Fruit fly (Drosophila melanogaster) whole organism, embryonic: ENCODE results near the gene kibra.

Experiments used
- Antp ChIP-seq: fragments of 200-800 bp; sonication (Bioruptor generic); optimal IDR thresholded peaks from 3 replicates; lab custom pipeline; 2016; ENCODE audit warnings: missing biosample characterization, missing genetic modification characterization
- Bgb ChIP-seq: fragments of 200-800 bp; sonication (Bioruptor generic); IDR thresholded peaks from 2 replicates; pipeline ENCODE4 v1.3.6; 2022; ENCODE audit warnings: missing biosample characterization, missing genetic modification characterization; ENCODE audit not compliant: partially characterized antibody
- Blimp-1 ChIP-seq: fragments of 200-800 bp; sonication (Bioruptor generic); optimal IDR thresholded peaks from 3 replicates; lab custom pipeline; 2018; ENCODE audit warnings: missing biosample characterization, missing genetic modification characterization, mild to moderate bottlenecking, moderate library complexity, missing genetic modification reagents
- CG10462 ChIP-seq: fragments of 200-800 bp; sonication (Bioruptor generic); optimal IDR thresholded peaks from 2 replicates; lab custom pipeline; 2016; ENCODE audit warnings: missing biosample characterization, missing genetic modification characterization
- CG12219 ChIP-seq: fragments of 200-800 bp; sonication (Bioruptor generic); optimal IDR thresholded peaks from 3 replicates; lab custom pipeline; 2018; ENCODE audit warnings: missing biosample characterization, mild to moderate bottlenecking, missing genetic modification characterization
- CG12391 ChIP-seq: fragments of 200-800 bp; sonication (Bioruptor generic); optimal IDR thresholded peaks from 3 replicates; lab custom pipeline; 2018; ENCODE audit warnings: missing biosample characterization, mild to moderate bottlenecking, missing genetic modification characterization, moderate library complexity
- CG13424 ChIP-seq: fragments of 200-800 bp; sonication (Bioruptor generic); optimal IDR thresholded peaks from 2 replicates; lab custom pipeline; 2019; ENCODE audit warnings: missing biosample characterization, mild to moderate bottlenecking, missing genetic modification characterization, moderate library complexity
- CG15011 ChIP-seq: fragments of 200-800 bp; sonication (Bioruptor generic); optimal IDR thresholded peaks from 3 replicates; lab custom pipeline; 2018; ENCODE audit warnings: missing biosample characterization, mild to moderate bottlenecking, missing genetic modification characterization
- CG1603 ChIP-seq: fragments of 200-800 bp; sonication (Bioruptor generic); optimal IDR thresholded peaks from 2 replicates; lab custom pipeline; 2019; ENCODE audit warnings: missing biosample characterization, mild to moderate bottlenecking, missing genetic modification characterization, moderate library complexity
- CG17359 ChIP-seq: fragments of 200-800 bp; sonication (Bioruptor generic); optimal IDR thresholded peaks from 3 replicates; lab custom pipeline; 2018; ENCODE audit warnings: missing biosample characterization, mild to moderate bottlenecking, missing genetic modification characterization, moderate library complexity
- CG17361 ChIP-seq: fragments of 200-800 bp; sonication (Bioruptor generic); IDR thresholded peaks from 3 replicates; pipeline ENCODE4 v1.3.6; 2022; ENCODE audit warnings: missing biosample characterization, missing genetic modification characterization
- CG17385 ChIP-seq: fragments of 200-800 bp; sonication (Bioruptor generic); optimal IDR thresholded peaks from 3 replicates; lab custom pipeline; 2018; ENCODE audit warnings: missing biosample characterization, mild to moderate bottlenecking, missing genetic modification characterization
- CG18476 ChIP-seq: fragments of 200-800 bp; sonication (Bioruptor generic); optimal IDR thresholded peaks from 2 replicates; lab custom pipeline; 2016; ENCODE audit warnings: missing biosample characterization, mild to moderate bottlenecking, missing genetic modification characterization
- CG18764 ChIP-seq: fragments of 200-800 bp; sonication (Bioruptor generic); optimal IDR thresholded peaks from 3 replicates; lab custom pipeline; 2016; ENCODE audit warnings: missing biosample characterization, missing genetic modification characterization
- CG2202 ChIP-seq: fragments of 200-800 bp; sonication (Bioruptor generic); optimal IDR thresholded peaks from 2 replicates; lab custom pipeline; 2018; ENCODE audit warnings: missing biosample characterization, mild to moderate bottlenecking, missing genetic modification characterization
- CG30431 ChIP-seq: fragments of 200-800 bp; sonication (Bioruptor generic); optimal IDR thresholded peaks from 2 replicates; lab custom pipeline; 2017; ENCODE audit warnings: missing biosample characterization, missing genetic modification characterization
- CG32767 ChIP-seq: fragments of 200-800 bp; sonication (Bioruptor generic); IDR thresholded peaks from 2 replicates; pipeline ENCODE4 v1.3.6; 2022; ENCODE audit warnings: missing biosample characterization, missing genetic modification characterization
- CG42726 ChIP-seq: fragments of 200-800 bp; sonication (Bioruptor generic); IDR thresholded peaks from 2 replicates; pipeline ENCODE4 v1.3.6; 2022; ENCODE audit warnings: missing biosample characterization, missing genetic modification characterization; ENCODE audit not compliant: partially characterized antibody
- CG8290 ChIP-seq, 3 experiments: fragments of 200-800 bp; sonication (Bioruptor generic); optimal IDR thresholded peaks; 2 replicates each; lab custom pipeline; 2016 to 2019; ENCODE audit warnings: missing biosample characterization in 3 of 3, missing genetic modification characterization in 3 of 3, mild to moderate bottlenecking in 2 of 3, moderate library complexity in 1 of 3
- Dll ChIP-seq: fragments of 200-800 bp; sonication (Bioruptor generic); IDR thresholded peaks from 4 replicates; pipeline ENCODE4 v1.3.6; 2022; ENCODE audit warnings: missing biosample characterization, missing genetic modification characterization; ENCODE audit not compliant: partially characterized antibody
- Dref ChIP-seq: fragments of 200-800 bp; sonication (Bioruptor generic); IDR thresholded peaks from 2 replicates; pipeline ENCODE4 v1.3.6; 2022; ENCODE audit warnings: missing biosample characterization, missing genetic modification characterization
- Eip74EF ChIP-seq, 2 experiments: fragments of 200-800 bp in 1 of 2; fragments of >200 bp in 1 of 2; sonication (Bioruptor generic) in 1 of 2; optimal IDR thresholded peaks; 2 replicates each; lab custom pipeline; 2017 to 2019; ENCODE audit warnings: missing biosample characterization in 2 of 2, missing genetic modification characterization in 2 of 2, mild to moderate bottlenecking in 1 of 2, moderate library complexity in 1 of 2
- Ets65A ChIP-seq: fragments of 200-800 bp; sonication (Bioruptor generic); peaks from one replicate; lab custom pipeline; 2016; ENCODE audit warnings: missing biosample characterization, missing genetic modification characterization
- Hand ChIP-seq: fragments of 200-800 bp; sonication (Bioruptor generic); optimal IDR thresholded peaks from 2 replicates; lab custom pipeline; 2017; ENCODE audit warnings: mild to moderate bottlenecking, missing biosample characterization, missing genetic modification reagents, missing genetic modification characterization
- Oli ChIP-seq: fragments of 200-800 bp; sonication (Bioruptor generic); optimal IDR thresholded peaks from 2 replicates; lab custom pipeline; 2018; ENCODE audit warnings: missing biosample characterization, mild to moderate bottlenecking, missing genetic modification characterization, moderate library complexity
- Ptx1 ChIP-seq: fragments of 200-800 bp; sonication (Bioruptor generic); IDR thresholded peaks from 2 replicates; pipeline ENCODE4 v1.3.6; 2022; ENCODE audit warnings: missing biosample characterization, missing genetic modification characterization
- Sox100B ChIP-seq: fragments of 200-800 bp; sonication (Bioruptor generic); optimal IDR thresholded peaks from 3 replicates; lab custom pipeline; 2018; ENCODE audit warnings: missing biosample characterization, mild to moderate bottlenecking, missing genetic modification characterization
- Taf1 ChIP-seq: fragments of 200-800 bp; sonication (Bioruptor generic); IDR thresholded peaks from 2 replicates; pipeline ENCODE4 v1.3.6; 2022; ENCODE audit warnings: missing biosample characterization, missing genetic modification characterization
- ac ChIP-seq: fragments of 200-800 bp; sonication (Bioruptor generic); optimal IDR thresholded peaks from 3 replicates; lab custom pipeline; 2017; ENCODE audit warnings: missing biosample characterization, mild to moderate bottlenecking, missing genetic modification characterization
- bab2 ChIP-seq: fragments of 200-800 bp; sonication (Bioruptor generic); optimal IDR thresholded peaks from 2 replicates; lab custom pipeline; 2016; ENCODE audit warnings: missing biosample characterization, missing genetic modification characterization
- chinmo ChIP-seq: fragments of 200-800 bp; sonication (Bioruptor generic); IDR thresholded peaks from 4 replicates; pipeline ENCODE4 v1.3.6; 2022; ENCODE audit warnings: missing biosample characterization, missing genetic modification characterization; ENCODE audit not compliant: partially characterized antibody
- chm ChIP-seq: fragments of 200-800 bp; sonication (Bioruptor generic); IDR thresholded peaks from 2 replicates; pipeline ENCODE4 v1.3.6; 2022; ENCODE audit warnings: missing biosample characterization, missing genetic modification characterization
- croc ChIP-seq: fragments of 200-800 bp; sonication (Bioruptor generic); conservative IDR thresholded peaks from 3 replicates; pipeline ENCODE4 v1.3.6; 2022; ENCODE audit warnings: missing biosample characterization, missing genetic modification characterization
- crol ChIP-seq: fragments of 200-800 bp; sonication (Bioruptor generic); IDR thresholded peaks from 2 replicates; pipeline ENCODE4 v1.3.6; 2022; ENCODE audit warnings: missing biosample characterization, missing genetic modification characterization
- cwo ChIP-seq: fragments of 200-800 bp; sonication (Bioruptor generic); optimal IDR thresholded peaks from 3 replicates; lab custom pipeline; 2017; ENCODE audit warnings: missing biosample characterization, missing genetic modification characterization, mild to moderate bottlenecking, moderate library complexity, missing genetic modification reagents
- dmrt11E ChIP-seq: fragments of 200-800 bp; sonication (Bioruptor generic); optimal IDR thresholded peaks from 3 replicates; lab custom pipeline; 2018; ENCODE audit warnings: missing biosample characterization, mild to moderate bottlenecking, missing genetic modification characterization, moderate library complexity
- dpn ChIP-seq, 2 experiments: fragments of 200-800 bp; sonication (Bioruptor generic); optimal IDR thresholded peaks; 3 replicates each; lab custom pipeline; 2016; ENCODE audit warnings: missing biosample characterization in 2 of 2, missing genetic modification characterization in 2 of 2
- fd102C ChIP-seq: fragments of 200-800 bp; sonication (Bioruptor generic); optimal IDR thresholded peaks from 2 replicates; lab custom pipeline; 2018; ENCODE audit warnings: missing biosample characterization, mild to moderate bottlenecking, missing genetic modification characterization, moderate library complexity
- h ChIP-seq: fragments of >200 bp; optimal IDR thresholded peaks from 2 replicates; lab custom pipeline; 2017
- lab ChIP-seq: fragments of 200-800 bp; sonication (Bioruptor generic); optimal IDR thresholded peaks from 3 replicates; lab custom pipeline; 2017; ENCODE audit warnings: missing biosample characterization, missing genetic modification characterization, mild to moderate bottlenecking, moderate library complexity, missing genetic modification reagents
- lbe ChIP-seq: fragments of 200-800 bp; sonication (Bioruptor generic); optimal IDR thresholded peaks from 2 replicates; lab custom pipeline; 2016; ENCODE audit warnings: missing biosample characterization, mild to moderate bottlenecking, missing genetic modification characterization
- lmd ChIP-seq: fragments of 200-800 bp; sonication (Bioruptor generic); IDR thresholded peaks from 2 replicates; pipeline ENCODE4 v1.3.6; 2022; ENCODE audit warnings: missing biosample characterization, missing genetic modification characterization
- lola ChIP-seq, 3 experiments: fragments of >200 bp in 2 of 3; fragments of 200-800 bp in 1 of 3; sonication (Bioruptor generic) in 1 of 3; optimal IDR thresholded peaks; 2 replicates each; lab custom pipeline; 2017 to 2019; ENCODE audit warnings: missing biosample characterization in 3 of 3, missing genetic modification characterization in 3 of 3, mild to moderate bottlenecking in 1 of 3, moderate library complexity in 1 of 3
- nmo ChIP-seq: fragments of 200-800 bp; sonication (Bioruptor generic); optimal IDR thresholded peaks from 2 replicates; lab custom pipeline; 2018; ENCODE audit warnings: missing biosample characterization, mild to moderate bottlenecking, missing genetic modification characterization, moderate library complexity
- phol ChIP-seq: fragments of 200-800 bp; sonication (Bioruptor generic); optimal IDR thresholded peaks from 3 replicates; lab custom pipeline; 2018; ENCODE audit warnings: missing biosample characterization, mild to moderate bottlenecking, missing genetic modification characterization, moderate library complexity
- sim ChIP-seq: fragments of 200-800 bp; sonication (Bioruptor generic); IDR thresholded peaks from 2 replicates; pipeline ENCODE4 v1.3.6; 2022; ENCODE audit warnings: missing biosample characterization, missing genetic modification characterization
- tap ChIP-seq: fragments of 200-800 bp; optimal IDR thresholded peaks from 3 replicates; lab custom pipeline; 2019; ENCODE audit warnings: missing biosample characterization, mild to moderate bottlenecking, missing genetic modification characterization, moderate library complexity
- yki ChIP-seq: fragments of >200 bp; optimal IDR thresholded peaks from 3 replicates; lab custom pipeline; 2018

kibra gene

dm6 chr3R:14714904-14715588 lies 9.0 kb downstream of the kibra start (continued):
- TF ChIP-seq Blimp-1 (peak; percentile 62), yki (lab: Kevin White, UChicago) (no peak), Hand (GFP tag; lab: Kevin White, UChicago) (no peak), CG17361 (GFP tag; lab: Robert Waterston, UW) (peak; percentile 3; the same call in 1 of the 3 replicates), CG13424 (peak; percentile 35), lmd (GFP tag; lab: Robert Waterston, UW) (no peak), ac (GFP tag; lab: Kevin White, UChicago) (peak; percentile 6), CG2202 (peak; percentile 42), Taf1 (GFP tag; lab: Robert Waterston, UW) (no peak), chinmo (GFP tag; lab: Robert Waterston, UW) (no peak; the same call in 3 of the 4 replicates), CG17385 (GFP tag; lab: Kevin White, UChicago) (peak; percentile 8), chm (GFP tag; lab: Robert Waterston, UW) (peak; percentile 17; the same call in 1 of the 2 replicates), CG18476 (GFP tag; lab: Kevin White, UChicago) (peak; percentile 15), CG1603 (peak; percentile 77), phol (tag; lab: Kevin White, UChicago) (peak; percentile 74), cwo (no peak), CG30431 (peak; percentile 7), Bgb (GFP tag; lab: Robert Waterston, UW) (no peak), CG15011 (peak; percentile 33), lbe (GFP tag; lab: Kevin White, UChicago) (peak; percentile 29), CG12391 (peak; percentile 59), bab2 (GFP tag; lab: Kevin White, UChicago) (no peak), CG18764 (GFP tag; lab: Kevin White, UChicago) (no peak), sim (peak; percentile 32; the same call in 1 of the 2 replicates), dmrt11E (tag; lab: Kevin White, UChicago) (peak; percentile 72), croc (peak; percentile 23; the same call in 2 of the 3 replicates), Oli (tag; lab: Kevin White, UChicago) (peak; percentile 73), CG12219 (peak; percentile 21), lab (GFP tag; lab: Kevin White, UChicago) (peak; percentile 5), crol (GFP tag; lab: Robert Waterston, UW) (peak; percentile 98), CG17359 (tag; lab: Kevin White, UChicago) (peak; percentile 57), dpn (GFP tag; optimal IDR thresholded peaks at IDR 0.05; lab: Kevin White, UChicago) (peak; percentile 0 to 15), Sox100B (GFP tag; lab: Kevin White, UChicago) (no peak), CG10462 (GFP tag; lab: Kevin White, UChicago) (peak; percentile 20), Ptx1 (GFP tag; lab: Robert Waterston, UW) (peak; percentile 42; the same call in 1 of the 2 replicates), h (lab: Kevin White, UChicago) (no peak), Dll (GFP tag; lab: Robert Waterston, UW) (no peak), Dref (no peak), Eip74EF (GFP tag; optimal IDR thresholded peaks at IDR 0.05; lab: Kevin White, UChicago) (peak in 1 of 2 experiments; percentile 18), Ets65A (GFP tag; lab: Kevin White, UChicago) (peak; percentile 62), lola (GFP tag; optimal IDR thresholded peaks at IDR 0.05; lab: Kevin White, UChicago) (peak in 1 of 3 experiments; percentile 68), CG42726 (no peak), Antp (GFP tag; lab: Kevin White, UChicago) (peak; percentile 32), CG8290 (GFP tag; optimal IDR thresholded peaks at IDR 0.05; lab: Kevin White, UChicago) (no peak), CG8290 (tag; optimal IDR thresholded peaks at IDR 0.05; lab: Kevin White, UChicago) (no peak), nmo (GFP tag; lab: Kevin White, UChicago) (peak; percentile 55), CG32767 (peak; percentile 51; the same call in 1 of the 2 replicates), fd102C (GFP tag; lab: Kevin White, UChicago) (peak; percentile 9), tap (tag; lab: Kevin White, UChicago) (peak; percentile 37)
